Worm (Caenorhabditis elegans) whole organism, L4 larva: ENCODE measurements around the gene sax-3.

Experiments
- F26F4.8 ChIP-seq: fragments of 200-800 bp; sonication (Bioruptor generic); conservative IDR thresholded peaks from 2 replicates; pipeline ENCODE4 v1.3.6; 2022; ENCODE audit warnings: missing genetic modification characterization, missing compliant biosample characterization
- F44E2.7 ChIP-seq: fragments of 200-800 bp; sonication (Bioruptor generic); IDR thresholded peaks from 2 replicates; pipeline ENCODE4 v2.1.2; 2022; ENCODE audit warnings: missing genetic modification characterization, missing compliant biosample characterization
- F49E8.2 ChIP-seq: sonication (generic microtip); optimal IDR thresholded peaks from 2 replicates; lab custom pipeline; 2016; ENCODE audit warnings: missing compliant biosample characterization, mild to moderate bottlenecking, missing genetic modification characterization, borderline replicate concordance
- R02D3.7 ChIP-seq: fragments of 150-350 bp; sonication (generic microtip); optimal IDR thresholded peaks from 3 replicates; lab custom pipeline; 2014; ENCODE audit warnings: missing biosample characterization, missing genetic modification characterization
- T26A8.4 ChIP-seq: fragments of 200-800 bp; sonication (Bioruptor generic); IDR thresholded peaks from 2 replicates; pipeline ENCODE4 v1.3.6; 2022; ENCODE audit warnings: missing genetic modification characterization, missing compliant biosample characterization
- Y5F2A.4 ChIP-seq: fragments of 200-800 bp; sonication (Bioruptor generic); optimal IDR thresholded peaks from 2 replicates; lab custom pipeline; 2018; ENCODE audit warnings: mild to moderate bottlenecking, missing genetic modification characterization, missing compliant biosample characterization
- ZK337.2 ChIP-seq: fragments of 200-800 bp; sonication (Bioruptor generic); IDR thresholded peaks from 2 replicates; pipeline ENCODE4 v1.3.6; 2022; ENCODE audit warnings: missing genetic modification reagents, missing genetic modification characterization, missing compliant biosample characterization
- aha-1 ChIP-seq: fragments of 150-350 bp; peaks from one replicate; lab custom pipeline; 2014; ENCODE audit warnings: missing biosample characterization, missing genetic modification characterization
- attf-4 ChIP-seq: sonication (generic microtip); optimal IDR thresholded peaks from 3 replicates; lab custom pipeline; 2017; ENCODE audit warnings: missing biosample characterization, missing genetic modification characterization
- ceh-44 ChIP-seq: fragments of 200-800 bp; sonication (Bioruptor generic); IDR thresholded peaks from 2 replicates; pipeline ENCODE4 v1.3.6; 2022; ENCODE audit warnings: missing genetic modification reagents, missing genetic modification characterization, missing compliant biosample characterization
- daf-16 ChIP-seq, 3 experiments: sonication (generic microtip); optimal IDR thresholded peaks; 2 replicates each; lab custom pipeline; 2016 to 2017; ENCODE audit warnings: missing genetic modification characterization in 3 of 3, missing genetic modification reagents in 3 of 3, mild to moderate bottlenecking in 2 of 3, missing compliant biosample characterization in 2 of 3, missing biosample characterization in 1 of 3, moderate library complexity in 1 of 3
- daf-19 ChIP-seq: fragments of 200-800 bp; sonication (Bioruptor generic); conservative IDR thresholded peaks from 2 replicates; pipeline ENCODE4 v1.3.6; 2022; ENCODE audit warnings: missing genetic modification characterization, missing compliant biosample characterization
- dpl-1 ChIP-seq: fragments of 150-350 bp; optimal IDR thresholded peaks from 2 replicates; lab custom pipeline; 2014; ENCODE audit warnings: missing biosample characterization, missing genetic modification reagents, missing genetic modification characterization
- dve-1 ChIP-seq: sonication (generic microtip); optimal IDR thresholded peaks from 2 replicates; lab custom pipeline; 2017; ENCODE audit warnings: antibody characterized with exemption, mild to moderate bottlenecking, missing genetic modification characterization, missing compliant biosample characterization; ENCODE audit not compliant: insufficient read depth
- fkh-10 ChIP-seq: fragments of 150-350 bp; optimal IDR thresholded peaks from 2 replicates; lab custom pipeline; 2014; ENCODE audit warnings: missing biosample characterization, missing genetic modification reagents, missing genetic modification characterization
- gei-8 ChIP-seq: fragments of 200-800 bp; sonication (Bioruptor generic); optimal IDR thresholded peaks from 2 replicates; lab custom pipeline; 2018; ENCODE audit warnings: mild to moderate bottlenecking, missing genetic modification characterization, missing compliant biosample characterization
- hlh-11 ChIP-seq: fragments of 200-800 bp; sonication (Bioruptor generic); optimal IDR thresholded peaks from 2 replicates; lab custom pipeline; 2018; ENCODE audit warnings: mild to moderate bottlenecking, missing genetic modification characterization, missing compliant biosample characterization
- jun-1 ChIP-seq: fragments of 150-350 bp; optimal IDR thresholded peaks from 2 replicates; lab custom pipeline; 2014; ENCODE audit warnings: missing biosample characterization, missing genetic modification reagents, missing genetic modification characterization
- lin-1 ChIP-seq: fragments of 200-800 bp; sonication (Bioruptor generic); IDR thresholded peaks from 2 replicates; pipeline ENCODE4 v1.3.6; 2022; ENCODE audit warnings: missing genetic modification reagents, missing genetic modification characterization, missing compliant biosample characterization
- lin-29 ChIP-seq: fragments of 200-800 bp; sonication (Bioruptor generic); IDR thresholded peaks from 2 replicates; pipeline ENCODE4 v1.3.6; 2022; ENCODE audit warnings: missing genetic modification reagents, missing genetic modification characterization, missing compliant biosample characterization
- lin-39 ChIP-seq: fragments of 150-350 bp; optimal IDR thresholded peaks from 2 replicates; lab custom pipeline; 2014; ENCODE audit warnings: missing biosample characterization, missing genetic modification reagents, missing genetic modification characterization
- mdt-29 ChIP-seq: fragments of 200-800 bp; sonication (Bioruptor generic); IDR thresholded peaks from 2 replicates; pipeline ENCODE4 v1.3.6; 2022; ENCODE audit warnings: missing genetic modification reagents, missing genetic modification characterization, missing compliant biosample characterization
- mes-2 ChIP-seq: sonication (generic microtip); optimal IDR thresholded peaks from 2 replicates; lab custom pipeline; 2016; ENCODE audit warnings: missing genotype, mild to moderate bottlenecking, missing genetic modification characterization, missing compliant biosample characterization; ENCODE audit not compliant: poor library complexity, severe bottlenecking
- mxl-3 ChIP-seq: fragments of 200-800 bp; sonication (Bioruptor generic); optimal IDR thresholded peaks from 2 replicates; lab custom pipeline; 2018; ENCODE audit warnings: mild to moderate bottlenecking, missing genetic modification characterization, missing compliant biosample characterization
- nhr-10 ChIP-seq: fragments of 150-350 bp; optimal IDR thresholded peaks from 2 replicates; lab custom pipeline; 2014; ENCODE audit warnings: missing biosample characterization, missing genetic modification characterization
- nhr-11 ChIP-seq: fragments of 150-350 bp; optimal IDR thresholded peaks from 2 replicates; lab custom pipeline; 2014; ENCODE audit warnings: missing biosample characterization, missing genetic modification characterization
- nhr-111 ChIP-seq: fragments of 200-800 bp; sonication (Bioruptor generic); optimal IDR thresholded peaks from 2 replicates; lab custom pipeline; 2018; ENCODE audit warnings: mild to moderate bottlenecking, missing genetic modification characterization, missing compliant biosample characterization
- nhr-28 ChIP-seq: fragments of 150-350 bp; optimal IDR thresholded peaks from 2 replicates; lab custom pipeline; 2014; ENCODE audit warnings: missing biosample characterization, missing genetic modification characterization
- nhr-42 ChIP-seq: fragments of 200-800 bp; sonication (Bioruptor generic); IDR thresholded peaks from 2 replicates; pipeline ENCODE4 v1.3.6; 2022; ENCODE audit warnings: missing genetic modification characterization, missing compliant biosample characterization
- nhr-76 ChIP-seq: fragments of 150-350 bp; optimal IDR thresholded peaks from 2 replicates; lab custom pipeline; 2014; ENCODE audit warnings: missing biosample characterization, missing genetic modification characterization
- nhr-77 ChIP-seq: fragments of 150-350 bp; optimal IDR thresholded peaks from 2 replicates; lab custom pipeline; 2014; ENCODE audit warnings: missing biosample characterization, missing genetic modification characterization
- sdz-12 ChIP-seq: fragments of 200-800 bp; sonication (Bioruptor generic); optimal IDR thresholded peaks from 2 replicates; lab custom pipeline; 2018; ENCODE audit warnings: mild to moderate bottlenecking, missing genetic modification characterization, missing compliant biosample characterization
- set-16 ChIP-seq: fragments of 200-800 bp; sonication (Bioruptor generic); IDR thresholded peaks from 2 replicates; pipeline ENCODE4 v1.3.6; 2022; ENCODE audit warnings: missing genetic modification reagents, missing genetic modification characterization, missing compliant biosample characterization
- spr-3 ChIP-seq: fragments of 200-800 bp; sonication (Bioruptor generic); optimal IDR thresholded peaks from 2 replicates; lab custom pipeline; 2018; ENCODE audit warnings: mild to moderate bottlenecking, missing genetic modification characterization, missing compliant biosample characterization
- unc-62 ChIP-seq, 3 experiments: fragments of 150-350 bp in 1 of 3; sonication (generic microtip); optimal IDR thresholded peaks in 2 of 3; peaks in 1 of 3; 1 replicate in 1 of 3; 2 replicates in 2 of 3; lab custom pipeline; 2014 to 2017; ENCODE audit warnings: missing biosample characterization in 3 of 3, missing genetic modification characterization in 3 of 3, missing genetic modification reagents in 3 of 3, missing genotype in 1 of 3
- vab-7 ChIP-seq: fragments of 200-800 bp; sonication (Bioruptor generic); IDR thresholded peaks from 2 replicates; pipeline ENCODE4 v1.3.6; 2022; ENCODE audit warnings: missing genetic modification reagents, missing genetic modification characterization, missing compliant biosample characterization
- zag-1 ChIP-seq: fragments of 150-350 bp; optimal IDR thresholded peaks from 2 replicates; lab custom pipeline; 2014; ENCODE audit warnings: missing biosample characterization, missing genetic modification characterization
- zfp-3 ChIP-seq: fragments of 200-800 bp; sonication (Bioruptor generic); conservative IDR thresholded peaks from 2 replicates; pipeline ENCODE4 v1.3.6; 2022; ENCODE audit warnings: missing genetic modification reagents, missing genetic modification characterization, missing compliant biosample characterization
- zip-2 ChIP-seq: fragments of 150-350 bp; optimal IDR thresholded peaks from 2 replicates; lab custom pipeline; 2014; ENCODE audit warnings: missing biosample characterization, missing genetic modification characterization
- ztf-11 ChIP-seq: fragments of 150-350 bp; optimal IDR thresholded peaks from 2 replicates; lab custom pipeline; 2014; ENCODE audit warnings: missing biosample characterization, missing genetic modification characterization

Gene sax-3

DNA sequence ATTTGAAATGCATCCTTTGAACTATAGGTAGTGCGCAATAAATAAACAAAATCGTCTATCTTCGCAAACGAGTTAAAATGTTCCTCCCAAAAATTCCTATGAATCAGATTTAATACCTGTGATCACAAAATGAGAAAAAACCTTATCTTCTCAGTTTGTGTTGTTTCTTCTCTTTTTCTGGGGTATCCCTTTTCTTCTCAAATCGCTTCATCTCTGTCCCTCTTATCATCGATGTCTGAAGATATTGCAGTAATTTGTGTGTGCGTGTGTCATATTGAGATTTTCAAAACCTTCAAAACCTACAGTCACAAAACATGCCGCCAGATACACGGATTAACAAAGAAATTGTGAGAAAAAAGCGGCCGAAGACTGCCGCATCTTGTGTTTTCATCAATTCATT lies 30.0 kb upstream of the sax-3 start, which contains the start of gene glt-1:
Gene glt-1, plus strand, starts transcription at position 251 of the 400 bp plus-strand sequence.
- TF ChIP-seq aha-1 (peak; percentile 78), nhr-28 (tag; lab: Kevin White, UChicago) (peak; percentile 41), set-16 (GFP tag; lab: Robert Waterston, UW) (no peak), R02D3.7 (tag; lab: Kevin White, UChicago) (no peak), mxl-3 (peak; percentile 2)

- TF ChIP-seq spr-3 (GFP tag; lab: Kevin White, UChicago) (no peak), zip-2 (tag; lab: Kevin White, UChicago) (no peak), daf-19 (GFP tag; lab: Robert Waterston, UW) (no peak), Y5F2A.4 (GFP tag; lab: Kevin White, UChicago) (no peak), ztf-11 (tag; lab: Kevin White, UChicago) (no peak), vab-7 (GFP tag; lab: Robert Waterston, UW) (no peak), F26F4.8 (no peak), nhr-42 (GFP tag; lab: Robert Waterston, UW) (no peak), nhr-77 (tag; lab: Kevin White, UChicago) (no peak), daf-16 (GFP tag; optimal IDR thresholded peaks at IDR 0.05; lab: Kevin White, UChicago) (peak in 1 of 2 experiments; percentile 67), daf-16 (tag; optimal IDR thresholded peaks at IDR 0.05; lab: Kevin White, UChicago) (no peak), unc-62 (GFP tag; optimal IDR thresholded peaks at IDR 0.05 in 1 of 2; lab: Kevin White, UChicago) (peak in 1 of 2 experiments; percentile 91), unc-62 (tag; optimal IDR thresholded peaks at IDR 0.05; lab: Kevin White, UChicago) (no peak), nhr-111 (GFP tag; lab: Kevin White, UChicago) (no peak), mdt-29 (GFP tag; lab: Robert Waterston, UW) (no peak), hlh-11 (tag; lab: Kevin White, UChicago) (peak; percentile 52)
These were observed 28.9 kb upstream of the sax-3 start for ce11 chrX:3494634-3495033.

ce11 chrX:3492431-3492830 lies 26.7 kb upstream of the sax-3 start:
- no peak for TF ChIP-seq F44E2.7 (GFP tag; lab: Robert Waterston, UW)
- TF ChIP-seq jun-1 (tag; lab: Kevin White, UChicago) = no peak
- TF ChIP-seq unc-62 (GFP tag; optimal IDR thresholded peaks at IDR 0.05 in 1 of 2; lab: Kevin White, UChicago) = peak in 1 of 2 experiments; percentile 91
- no peak for TF ChIP-seq unc-62 (tag; optimal IDR thresholded peaks at IDR 0.05; lab: Kevin White, UChicago)
- TF ChIP-seq lin-1 (GFP tag; lab: Robert Waterston, UW) = no peak
- TF ChIP-seq lin-29 (GFP tag; lab: Robert Waterston, UW) = no peak
- TF ChIP-seq, all 104 proteins: peak for 1

- TF ChIP-seq spr-3 (GFP tag; lab: Kevin White, UChicago) = no peak
- no peak for TF ChIP-seq zfp-3 (GFP tag; lab: Robert Waterston, UW)
- no peak for TF ChIP-seq sdz-12 (GFP tag; lab: Kevin White, UChicago)
- TF ChIP-seq unc-62 (GFP tag; optimal IDR thresholded peaks at IDR 0.05 in 1 of 2; lab: Kevin White, UChicago) = peak in 1 of 2 experiments; percentile 58
- TF ChIP-seq unc-62 (tag; optimal IDR thresholded peaks at IDR 0.05; lab: Kevin White, UChicago) = no peak
These were observed 23.3 kb upstream of the sax-3 start, which contains the start of gene C12D12.3 for ce11 chrX:3488993-3489392. TSS of gene C12D12.3 (plus strand) at chrX:3489293.

DNA sequence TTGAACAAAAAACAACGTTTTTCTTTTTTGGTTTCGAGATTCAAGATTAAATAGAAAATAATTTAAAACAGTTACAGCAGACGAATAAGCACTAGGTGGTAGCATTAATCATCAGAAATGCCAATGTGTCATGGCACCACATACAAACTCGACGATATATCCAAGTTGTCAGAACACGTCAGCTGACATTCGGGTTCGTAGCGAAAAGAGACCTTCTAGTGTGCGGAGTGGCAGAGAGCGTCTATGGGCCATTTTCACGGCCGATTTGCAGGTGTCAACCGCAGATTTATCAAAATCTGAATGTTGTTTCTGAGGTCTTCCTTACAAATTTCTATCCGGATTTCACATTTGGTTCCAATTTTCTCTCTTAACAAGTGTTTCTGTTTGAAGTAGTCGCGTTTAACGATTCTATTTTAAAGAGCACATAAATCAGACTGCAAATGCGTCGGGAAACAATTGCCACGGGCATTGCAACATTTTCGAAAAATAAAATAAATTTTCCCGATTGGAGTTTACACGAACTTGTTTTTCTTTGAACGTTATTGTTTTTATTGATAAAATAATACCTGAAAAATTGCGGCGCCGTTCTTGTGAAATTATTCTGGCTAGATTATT lies 22.5 kb upstream of the sax-3 start:
- TF ChIP-seq ZK337.2 (no peak), zag-1 (tag; lab: Kevin White, UChicago) (no peak), unc-62 (GFP tag; optimal IDR thresholded peaks at IDR 0.05 in 1 of 2; lab: Kevin White, UChicago) (peak in 1 of 2 experiments; percentile 74), unc-62 (tag; optimal IDR thresholded peaks at IDR 0.05; lab: Kevin White, UChicago) (no peak)

DNA sequence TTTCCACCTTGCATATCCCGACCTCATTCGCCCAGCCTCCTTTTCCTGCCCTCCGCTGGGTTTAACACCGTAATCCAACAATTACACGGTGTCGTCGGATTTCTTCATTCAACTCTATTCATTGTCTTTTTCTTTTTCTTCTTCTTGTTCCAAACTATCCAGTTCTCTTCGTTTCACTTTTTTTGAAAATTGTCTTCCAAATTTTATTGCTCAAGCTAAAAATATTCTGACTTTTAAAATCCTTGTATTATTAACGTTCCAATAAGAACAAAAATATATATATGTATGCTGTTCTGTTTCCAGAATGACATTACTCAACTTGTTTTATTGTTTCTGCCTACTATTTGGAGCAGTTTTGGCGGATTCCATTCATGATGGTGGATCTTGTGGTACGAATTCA lies 14.2 kb upstream of the sax-3 start, which contains the start of gene wrt-6:
Gene wrt-6, plus strand, starts transcription at position 301 of the 400 bp plus-strand sequence.
- TF ChIP-seq ceh-44 (GFP tag; lab: Robert Waterston, UW) = no peak
- TF ChIP-seq gei-8 (GFP tag; lab: Kevin White, UChicago) = no peak
- no peak for TF ChIP-seq nhr-10 (tag; lab: Kevin White, UChicago)
- no peak for TF ChIP-seq fkh-10 (GFP tag; lab: Kevin White, UChicago)
- no peak for TF ChIP-seq attf-4
- no peak for TF ChIP-seq lin-39
- no peak for TF ChIP-seq mes-2 (tag; lab: Kevin White, UChicago)
- no peak for TF ChIP-seq nhr-76
- no peak for TF ChIP-seq mxl-3
- no peak for TF ChIP-seq F49E8.2 (tag; lab: Kevin White, UChicago)
- no peak for TF ChIP-seq jun-1 (tag; lab: Kevin White, UChicago)
- no peak for TF ChIP-seq dpl-1 (GFP tag; lab: Kevin White, UChicago)
- TF ChIP-seq dve-1 (tag; lab: Kevin White, UChicago) = no peak
- TF ChIP-seq T26A8.4 (GFP tag; lab: Robert Waterston, UW) = no peak
- no peak for TF ChIP-seq nhr-11
